Fruit fly (Drosophila melanogaster) whole organism, embryonic: ENCODE results near the gene RpL8.

ENCODE experiments used
- ATbp ChIP-seq: fragments of 200-800 bp; sonication (Bioruptor generic); optimal IDR thresholded peaks from 2 replicates; lab custom pipeline; 2017; ENCODE audit warnings: missing biosample characterization, mild to moderate bottlenecking, missing genetic modification characterization, missing genetic modification reagents
- Aef1 ChIP-seq: fragments of 200-800 bp; sonication (Bioruptor generic); IDR thresholded peaks from 3 replicates; pipeline ENCODE4 v1.3.6; 2022; ENCODE audit warnings: missing biosample characterization, missing genetic modification characterization
- CG10543 ChIP-seq: fragments of 200-800 bp; sonication (Bioruptor generic); optimal IDR thresholded peaks from 3 replicates; lab custom pipeline; 2017; ENCODE audit warnings: missing biosample characterization, mild to moderate bottlenecking, missing genetic modification characterization, moderate library complexity
- CG11247 ChIP-seq: fragments of 200-800 bp; sonication (Bioruptor generic); IDR thresholded peaks from 2 replicates; pipeline ENCODE4 v1.3.6; 2022; ENCODE audit warnings: missing biosample characterization, missing genetic modification characterization
- CG11696 ChIP-seq: fragments of 200-800 bp; sonication (Bioruptor generic); IDR thresholded peaks from 2 replicates; pipeline ENCODE4 v1.3.6; 2022; ENCODE audit warnings: missing biosample characterization, missing genetic modification characterization
- CG11723 ChIP-seq: fragments of 200-800 bp; sonication (Bioruptor generic); optimal IDR thresholded peaks from 2 replicates; lab custom pipeline; 2017; ENCODE audit warnings: missing biosample characterization, mild to moderate bottlenecking, missing genetic modification characterization
- CG12942 ChIP-seq: fragments of 200-800 bp; sonication (Bioruptor generic); optimal IDR thresholded peaks from 3 replicates; lab custom pipeline; 2016; ENCODE audit warnings: missing biosample characterization, missing genetic modification characterization
- CG13424 ChIP-seq: fragments of 200-800 bp; sonication (Bioruptor generic); optimal IDR thresholded peaks from 2 replicates; lab custom pipeline; 2019; ENCODE audit warnings: missing biosample characterization, mild to moderate bottlenecking, missing genetic modification characterization, moderate library complexity
- CG14050 ChIP-seq: fragments of 200-800 bp; sonication (Bioruptor generic); IDR thresholded peaks from 3 replicates; pipeline ENCODE4 v1.3.6; 2022; ENCODE audit warnings: missing biosample characterization, missing genetic modification characterization
- CG15269 ChIP-seq: fragments of 200-800 bp; sonication (Bioruptor generic); optimal IDR thresholded peaks from 2 replicates; lab custom pipeline; 2018; ENCODE audit warnings: missing biosample characterization, mild to moderate bottlenecking, missing genetic modification characterization, moderate library complexity
- CG1602 ChIP-seq: fragments of 200-800 bp; sonication (Bioruptor generic); optimal IDR thresholded peaks from 3 replicates; lab custom pipeline; 2016; ENCODE audit warnings: missing biosample characterization, missing genetic modification characterization
- CG17385 ChIP-seq: fragments of 200-800 bp; sonication (Bioruptor generic); optimal IDR thresholded peaks from 3 replicates; lab custom pipeline; 2018; ENCODE audit warnings: missing biosample characterization, mild to moderate bottlenecking, missing genetic modification characterization
- CG2116 ChIP-seq: fragments of 200-800 bp; sonication (Bioruptor generic); optimal IDR thresholded peaks from 3 replicates; lab custom pipeline; 2018; ENCODE audit warnings: missing biosample characterization, mild to moderate bottlenecking, missing genetic modification characterization
- CG2129 ChIP-seq: fragments of 200-800 bp; sonication (Bioruptor generic); IDR thresholded peaks from 2 replicates; pipeline ENCODE4 v1.3.6; 2022; ENCODE audit warnings: missing biosample characterization, missing genetic modification characterization; ENCODE audit not compliant: partially characterized antibody
- CG2202 ChIP-seq: fragments of 200-800 bp; sonication (Bioruptor generic); optimal IDR thresholded peaks from 2 replicates; lab custom pipeline; 2018; ENCODE audit warnings: missing biosample characterization, mild to moderate bottlenecking, missing genetic modification characterization
- CG6689 ChIP-seq: fragments of 200-800 bp; sonication (Bioruptor generic); IDR thresholded peaks from 2 replicates; pipeline ENCODE4 v1.3.6; 2022; ENCODE audit warnings: missing biosample characterization, missing genetic modification characterization
- CG7357 ChIP-seq: fragments of 200-800 bp; sonication (Bioruptor generic); IDR thresholded peaks from 3 replicates; pipeline ENCODE4 v1.3.6; 2022; ENCODE audit warnings: missing biosample characterization, missing genetic modification characterization
- CG7372 ChIP-seq: fragments of 200-800 bp; sonication (Bioruptor generic); IDR thresholded peaks from 2 replicates; pipeline ENCODE4 v1.3.6; 2022; ENCODE audit warnings: missing biosample characterization, missing genetic modification characterization
- CG8359 ChIP-seq: fragments of 200-800 bp; sonication (Bioruptor generic); optimal IDR thresholded peaks from 2 replicates; lab custom pipeline; 2017; ENCODE audit warnings: missing biosample characterization, mild to moderate bottlenecking, missing genetic modification characterization, borderline replicate concordance
- E2f1 ChIP-seq: fragments of 200-800 bp; sonication (Bioruptor generic); IDR thresholded peaks from 2 replicates; pipeline ENCODE4 v1.3.6; 2022; ENCODE audit warnings: missing biosample characterization, missing genetic modification characterization
- Ets97D ChIP-seq: fragments of 200-800 bp; sonication (Bioruptor generic); optimal IDR thresholded peaks from 3 replicates; lab custom pipeline; 2016; ENCODE audit warnings: missing biosample characterization, missing genetic modification characterization
- Fer2 ChIP-seq: fragments of 200-800 bp; sonication (Bioruptor generic); optimal IDR thresholded peaks from 2 replicates; lab custom pipeline; 2018; ENCODE audit warnings: missing biosample characterization, mild to moderate bottlenecking, missing genetic modification characterization, moderate library complexity
- HmgZ ChIP-seq: fragments of 200-800 bp; sonication (Bioruptor generic); optimal IDR thresholded peaks from 2 replicates; lab custom pipeline; 2018; ENCODE audit warnings: missing biosample characterization, mild to moderate bottlenecking, missing genetic modification characterization
- Myb ChIP-seq: fragments of 200-800 bp; sonication (Bioruptor generic); optimal IDR thresholded peaks from 2 replicates; lab custom pipeline; 2016; ENCODE audit warnings: missing biosample characterization, missing genetic modification characterization
- NfI ChIP-seq: fragments of 200-800 bp; sonication (Bioruptor generic); optimal IDR thresholded peaks from 3 replicates; lab custom pipeline; 2018; ENCODE audit warnings: missing biosample characterization, mild to moderate bottlenecking, missing genetic modification characterization, moderate library complexity
- Sry-δ ChIP-seq: fragments of 200-800 bp; sonication (Bioruptor generic); optimal IDR thresholded peaks from 2 replicates; lab custom pipeline; 2016; ENCODE audit warnings: missing biosample characterization, missing genetic modification characterization
- Ssrp ChIP-seq: fragments of 200-800 bp; sonication (Bioruptor generic); optimal IDR thresholded peaks from 2 replicates; lab custom pipeline; 2018; ENCODE audit warnings: missing biosample characterization, mild to moderate bottlenecking, missing genetic modification characterization, moderate library complexity
- cas ChIP-seq: fragments of 200-800 bp; sonication (Bioruptor generic); IDR thresholded peaks from 2 replicates; pipeline ENCODE4 v1.3.6; 2022; ENCODE audit warnings: missing biosample characterization, missing genetic modification characterization
- cato ChIP-seq: fragments of 200-800 bp; sonication (Bioruptor generic); optimal IDR thresholded peaks from 2 replicates; lab custom pipeline; 2016; ENCODE audit warnings: missing biosample characterization, missing genetic modification characterization, borderline replicate concordance
- ci ChIP-seq: fragments of 200-800 bp; sonication (Bioruptor generic); IDR thresholded peaks from 3 replicates; pipeline ENCODE4 v1.3.6; 2022; ENCODE audit warnings: missing biosample characterization, missing genetic modification characterization
- emc ChIP-seq: fragments of 200-800 bp; sonication (Bioruptor generic); optimal IDR thresholded peaks from 2 replicates; lab custom pipeline; 2016; ENCODE audit warnings: missing biosample characterization, missing genetic modification characterization
- fd64A ChIP-seq: fragments of 200-800 bp; sonication (Bioruptor generic); optimal IDR thresholded peaks from 3 replicates; lab custom pipeline; 2018; ENCODE audit warnings: missing biosample characterization, mild to moderate bottlenecking, missing genetic modification characterization
- fu2 ChIP-seq: fragments of 200-800 bp; sonication (Bioruptor generic); optimal IDR thresholded peaks from 2 replicates; lab custom pipeline; 2016; ENCODE audit warnings: missing biosample characterization, missing genetic modification characterization
- gem ChIP-seq: fragments of 200-800 bp; sonication (Bioruptor generic); optimal IDR thresholded peaks from 2 replicates; lab custom pipeline; 2019; ENCODE audit warnings: missing biosample characterization, mild to moderate bottlenecking, missing genetic modification characterization, moderate library complexity
- lola ChIP-seq, 3 experiments: fragments of >200 bp in 2 of 3; fragments of 200-800 bp in 1 of 3; sonication (Bioruptor generic) in 1 of 3; optimal IDR thresholded peaks; 2 replicates each; lab custom pipeline; 2017 to 2019; ENCODE audit warnings: missing biosample characterization in 3 of 3, missing genetic modification characterization in 3 of 3, mild to moderate bottlenecking in 1 of 3, moderate library complexity in 1 of 3
- nau ChIP-seq: fragments of 200-800 bp; sonication (Bioruptor generic); optimal IDR thresholded peaks from 3 replicates; lab custom pipeline; 2017; ENCODE audit warnings: missing biosample characterization, mild to moderate bottlenecking, missing genetic modification characterization, missing genetic modification reagents
- nom ChIP-seq: fragments of 200-800 bp; sonication (Bioruptor generic); optimal IDR thresholded peaks from 2 replicates; lab custom pipeline; 2017; ENCODE audit warnings: missing biosample characterization, missing genetic modification characterization, mild to moderate bottlenecking, moderate library complexity, missing genetic modification reagents
- pita ChIP-seq: fragments of 200-800 bp; sonication (Bioruptor generic); optimal IDR thresholded peaks from 2 replicates; lab custom pipeline; 2017; ENCODE audit warnings: missing biosample characterization, mild to moderate bottlenecking, missing genetic modification characterization
- pros ChIP-seq: fragments of 200-800 bp; sonication (Bioruptor generic); optimal IDR thresholded peaks from 3 replicates; lab custom pipeline; 2019; ENCODE audit warnings: missing biosample characterization, mild to moderate bottlenecking, missing genetic modification characterization, moderate library complexity
- psq ChIP-seq: fragments of 200-800 bp; sonication (Bioruptor generic); optimal IDR thresholded peaks from 2 replicates; lab custom pipeline; 2017; ENCODE audit warnings: missing biosample characterization, missing genetic modification characterization
- pum ChIP-seq: fragments of 200-800 bp; sonication (Bioruptor generic); optimal IDR thresholded peaks from 2 replicates; lab custom pipeline; 2016; ENCODE audit warnings: missing biosample characterization, missing genetic modification characterization
- sob ChIP-seq: fragments of 200-800 bp; sonication (Bioruptor generic); IDR thresholded peaks from 2 replicates; pipeline ENCODE4 v1.3.6; 2022; ENCODE audit warnings: missing biosample characterization, missing genetic modification characterization
- sqz ChIP-seq: fragments of 200-800 bp; sonication (Bioruptor generic); optimal IDR thresholded peaks from 3 replicates; lab custom pipeline; 2018; ENCODE audit warnings: missing biosample characterization, mild to moderate bottlenecking, missing genetic modification characterization
- sr ChIP-seq: fragments of 200-800 bp; sonication (Bioruptor generic); IDR thresholded peaks from 3 replicates; pipeline ENCODE4 v1.3.6; 2022; ENCODE audit warnings: missing biosample characterization, missing genetic modification characterization
- tna ChIP-seq: fragments of 200-800 bp; sonication (Bioruptor generic); IDR thresholded peaks from 2 replicates; pipeline ENCODE4 v1.3.6; 2022; ENCODE audit warnings: missing biosample characterization, missing genetic modification characterization; ENCODE audit not compliant: partially characterized antibody
- tup ChIP-seq: fragments of 200-800 bp; sonication (Bioruptor generic); optimal IDR thresholded peaks from 2 replicates; lab custom pipeline; 2016; ENCODE audit warnings: missing biosample characterization, mild to moderate bottlenecking, missing genetic modification characterization, moderate library complexity
- zfh1 ChIP-seq: fragments of 200-800 bp; sonication (Bioruptor generic); IDR thresholded peaks from 3 replicates; pipeline ENCODE4 v1.3.6; 2022; ENCODE audit warnings: missing biosample characterization, missing genetic modification characterization

Gene RpL8

DNA sequence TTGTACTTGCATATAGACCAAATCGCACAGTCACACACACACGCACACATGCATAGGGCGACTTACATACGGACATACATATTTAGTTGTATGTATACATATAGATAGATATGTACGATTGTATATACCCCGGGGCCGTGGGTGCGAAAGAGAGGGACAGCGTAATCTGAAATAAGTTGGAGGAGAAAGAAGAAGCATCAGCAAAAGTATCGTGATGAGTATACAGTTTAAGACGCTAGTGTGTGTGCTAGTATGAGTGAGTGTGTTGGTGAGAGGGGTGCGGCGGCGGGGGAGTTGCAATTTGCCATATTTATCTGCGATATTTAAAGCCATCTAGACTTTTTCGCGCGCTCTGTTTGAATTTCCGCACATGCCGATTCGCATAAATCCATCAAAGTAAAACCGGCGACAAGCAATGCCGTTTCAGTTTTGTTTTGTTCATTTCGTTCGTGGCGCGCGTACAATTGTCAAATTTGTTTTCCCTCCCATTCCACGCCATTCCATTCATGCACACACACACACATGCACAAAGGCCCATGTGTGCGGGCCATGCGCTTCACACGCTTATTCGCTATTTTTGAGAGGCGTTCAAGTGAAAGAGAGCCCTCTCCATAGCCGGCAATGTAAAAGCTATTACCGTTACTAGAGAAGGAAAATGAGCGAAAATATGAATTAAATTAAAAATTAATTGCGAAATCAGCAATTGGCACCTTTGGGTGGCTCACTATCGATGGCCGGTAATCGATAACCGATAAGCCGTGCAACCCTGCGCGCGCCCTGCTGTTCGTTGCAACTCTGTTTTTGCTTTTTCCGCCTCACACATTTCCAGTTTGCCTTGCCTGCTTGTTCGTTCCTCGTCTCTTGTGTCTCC is 47.9 kb downstream of the RpL8 start (continued):
- TF ChIP-seq gem (tag; lab: Kevin White, UChicago) (peak; percentile 52), HmgZ (tag; lab: Kevin White, UChicago) (peak; percentile 75), cato (GFP tag; lab: Kevin White, UChicago) (peak; percentile 52), sqz (peak; percentile 91), sr (peak; percentile 69), Ets97D (GFP tag; lab: Kevin White, UChicago) (peak; percentile 98), psq (GFP tag; lab: Kevin White, UChicago) (peak; percentile 99), CG12942 (GFP tag; lab: Kevin White, UChicago) (peak; percentile 55), tna (peak; percentile 63), CG2116 (GFP tag; lab: Kevin White, UChicago) (peak; percentile 100), CG2202 (tag; lab: Kevin White, UChicago) (peak; percentile 75), CG8359 (GFP tag; lab: Kevin White, UChicago) (peak; percentile 24), Aef1 (GFP tag; lab: Robert Waterston, UW) (0 out of 3 replicates have a peak, but pooled peaks have one; percentile 9), zfh1 (GFP tag; lab: Robert Waterston, UW) (peak; percentile 86), pum (GFP tag; lab: Kevin White, UChicago) (peak; percentile 47), E2f1 (GFP tag; lab: Robert Waterston, UW) (peak; percentile 77), CG11696 (GFP tag; lab: Robert Waterston, UW) (peak; percentile 70), tup (GFP tag; lab: Kevin White, UChicago) (peak; percentile 42), CG13424 (tag; lab: Kevin White, UChicago) (peak; percentile 59), pros (peak; percentile 66), CG17385 (peak; percentile 94), lola (GFP tag; optimal IDR thresholded peaks at IDR 0.05; lab: Kevin White, UChicago) (peak in 2 of 3 experiments; percentile 47 to 53), CG11247 (GFP tag; lab: Robert Waterston, UW) (peak; percentile 82), cas (GFP tag; lab: Robert Waterston, UW) (peak; percentile 74; the same call in 1 of the 2 replicates), nau (peak; percentile 86), ci (GFP tag; lab: Robert Waterston, UW) (peak; percentile 96), CG14050 (GFP tag; lab: Robert Waterston, UW) (peak; percentile 75; the same call in 2 of the 3 replicates), Ssrp (tag; lab: Kevin White, UChicago) (peak; percentile 15), ATbp (peak; percentile 76), CG10543 (GFP tag; lab: Kevin White, UChicago) (peak; percentile 96), CG6689 (GFP tag; lab: Robert Waterston, UW) (peak; percentile 61), Sry-δ (GFP tag; lab: Kevin White, UChicago) (peak; percentile 86), CG11723 (GFP tag; lab: Kevin White, UChicago) (peak; percentile 88), sob (GFP tag; lab: Robert Waterston, UW) (peak; percentile 86), fd64A (GFP tag; lab: Kevin White, UChicago) (peak; percentile 89), pita (GFP tag; lab: Kevin White, UChicago) (no peak), fu2 (GFP tag; lab: Kevin White, UChicago) (peak; percentile 70), CG1602 (GFP tag; lab: Kevin White, UChicago) (no peak), CG7357 (no peak), CG7372 (GFP tag; lab: Robert Waterston, UW) (peak; percentile 70; the same call in 1 of the 2 replicates), CG15269 (tag; lab: Kevin White, UChicago) (peak; percentile 74), CG2129 (GFP tag; lab: Robert Waterston, UW) (peak; percentile 49), Fer2 (tag; lab: Kevin White, UChicago) (peak; percentile 81), Myb (peak; percentile 83), emc (GFP tag; lab: Kevin White, UChicago) (peak; percentile 83), nom (GFP tag; lab: Kevin White, UChicago) (peak; percentile 74), NfI (peak; percentile 92)
